Fruit fly (Drosophila melanogaster) whole organism, embryonic: Measurements from ENCODE around the gene CG10347.

ENCODE experiments used
- Adf1 ChIP-seq: fragments of 200-800 bp; sonication (Bioruptor generic); IDR thresholded peaks from 2 replicates; pipeline ENCODE4 v1.3.6; 2022; ENCODE audit warnings: missing biosample characterization, missing genetic modification characterization
- Atf-2 ChIP-seq: fragments of 200-800 bp; sonication (Bioruptor generic); optimal IDR thresholded peaks from 2 replicates; lab custom pipeline; 2016; ENCODE audit warnings: missing biosample characterization, missing genetic modification characterization
- CG10431 ChIP-seq: fragments of 200-800 bp; sonication (Bioruptor generic); optimal IDR thresholded peaks from 3 replicates; lab custom pipeline; 2018; ENCODE audit warnings: missing biosample characterization, mild to moderate bottlenecking, missing genetic modification characterization
- CG10565 ChIP-seq: fragments of 200-800 bp; sonication (Bioruptor generic); optimal IDR thresholded peaks from 3 replicates; lab custom pipeline; 2016; ENCODE audit warnings: missing biosample characterization, mild to moderate bottlenecking, missing genetic modification characterization
- CG11247 ChIP-seq: fragments of 200-800 bp; sonication (Bioruptor generic); IDR thresholded peaks from 2 replicates; pipeline ENCODE4 v1.3.6; 2022; ENCODE audit warnings: missing biosample characterization, missing genetic modification characterization
- CG11560 ChIP-seq: fragments of 200-800 bp; sonication (Bioruptor generic); IDR thresholded peaks from 3 replicates; pipeline ENCODE4 v1.3.6; 2022; ENCODE audit warnings: missing biosample characterization, missing genetic modification characterization
- CG12071 ChIP-seq: fragments of 200-800 bp; sonication (Bioruptor generic); optimal IDR thresholded peaks from 3 replicates; lab custom pipeline; 2018; ENCODE audit warnings: missing biosample characterization, mild to moderate bottlenecking, missing genetic modification characterization
- CG14667 ChIP-seq: fragments of 200-800 bp; sonication (Bioruptor generic); IDR thresholded peaks from 2 replicates; pipeline ENCODE4 v1.3.6; 2022; ENCODE audit warnings: missing biosample characterization, missing genetic modification characterization
- CG30431 ChIP-seq: fragments of 200-800 bp; sonication (Bioruptor generic); optimal IDR thresholded peaks from 2 replicates; lab custom pipeline; 2017; ENCODE audit warnings: missing biosample characterization, missing genetic modification characterization
- CG4328 ChIP-seq: fragments of 200-800 bp; sonication (Bioruptor generic); optimal IDR thresholded peaks from 3 replicates; lab custom pipeline; 2017; ENCODE audit warnings: missing biosample characterization, missing genetic modification reagents, missing genetic modification characterization
- CG4404 ChIP-seq: fragments of 200-800 bp; sonication (Bioruptor generic); IDR thresholded peaks from 2 replicates; pipeline ENCODE4 v1.3.6; 2022; ENCODE audit warnings: missing biosample characterization, missing genetic modification characterization
- CG7928 ChIP-seq: fragments of 200-800 bp; sonication (Bioruptor generic); optimal IDR thresholded peaks from 2 replicates; lab custom pipeline; 2017; ENCODE audit warnings: missing biosample characterization, mild to moderate bottlenecking, missing genetic modification characterization
- CG9876 ChIP-seq: fragments of 200-800 bp; sonication (Bioruptor generic); optimal IDR thresholded peaks from 2 replicates; lab custom pipeline; 2016; ENCODE audit warnings: missing biosample characterization, missing genetic modification characterization
- CG9932 ChIP-seq: fragments of 200-800 bp; sonication (Bioruptor generic); IDR thresholded peaks from 2 replicates; pipeline ENCODE4 v1.3.6; 2022; ENCODE audit warnings: missing biosample characterization, missing genetic modification characterization
- CHES-1-like ChIP-seq: fragments of 200-800 bp; sonication (Bioruptor generic); optimal IDR thresholded peaks from 2 replicates; lab custom pipeline; 2016; ENCODE audit warnings: missing biosample characterization, missing genetic modification characterization
- Deaf1 ChIP-seq: fragments of 200-800 bp; optimal IDR thresholded peaks from 3 replicates; lab custom pipeline; 2019; ENCODE audit warnings: missing biosample characterization, mild to moderate bottlenecking, missing genetic modification characterization, moderate library complexity
- Drgx ChIP-seq: fragments of 200-800 bp; sonication (Bioruptor generic); IDR thresholded peaks from 2 replicates; pipeline ENCODE4 v1.3.6; 2022; ENCODE audit warnings: missing biosample characterization, missing genetic modification characterization
- Elba2 ChIP-seq: fragments of 200-800 bp; sonication (Bioruptor generic); optimal IDR thresholded peaks from 3 replicates; lab custom pipeline; 2016; ENCODE audit warnings: missing biosample characterization, missing genetic modification characterization
- HLH3B ChIP-seq: fragments of 200-800 bp; sonication (Bioruptor generic); IDR thresholded peaks from 2 replicates; pipeline ENCODE4 v1.3.6; 2022; ENCODE audit warnings: missing biosample characterization, missing genetic modification characterization
- Hmx ChIP-seq: fragments of 200-800 bp; sonication (Bioruptor generic); optimal IDR thresholded peaks from 2 replicates; lab custom pipeline; 2016; ENCODE audit warnings: missing biosample characterization, missing genetic modification characterization
- Hr39 ChIP-seq: fragments of >200 bp; optimal IDR thresholded peaks from 2 replicates; lab custom pipeline; 2017
- Max ChIP-seq: fragments of 200-800 bp; sonication (Bioruptor generic); optimal IDR thresholded peaks from 2 replicates; lab custom pipeline; 2016; ENCODE audit warnings: missing biosample characterization, mild to moderate bottlenecking, missing genetic modification characterization
- NfI ChIP-seq: fragments of 200-800 bp; sonication (Bioruptor generic); optimal IDR thresholded peaks from 3 replicates; lab custom pipeline; 2018; ENCODE audit warnings: missing biosample characterization, mild to moderate bottlenecking, missing genetic modification characterization, moderate library complexity
- Vsx1 ChIP-seq: fragments of 200-800 bp; sonication (Bioruptor generic); optimal IDR thresholded peaks from 2 replicates; lab custom pipeline; 2017; ENCODE audit warnings: missing biosample characterization, mild to moderate bottlenecking, missing genetic modification characterization, missing genetic modification reagents
- bigmax ChIP-seq: fragments of 200-800 bp; sonication (Bioruptor generic); optimal IDR thresholded peaks from 2 replicates; lab custom pipeline; 2018; ENCODE audit warnings: missing biosample characterization, mild to moderate bottlenecking, missing genetic modification characterization
- btn ChIP-seq: fragments of 200-800 bp; sonication (Bioruptor generic); optimal IDR thresholded peaks from 2 replicates; lab custom pipeline; 2016; ENCODE audit warnings: missing biosample characterization, missing genetic modification characterization
- cato ChIP-seq: fragments of 200-800 bp; sonication (Bioruptor generic); optimal IDR thresholded peaks from 2 replicates; lab custom pipeline; 2016; ENCODE audit warnings: missing biosample characterization, missing genetic modification characterization, borderline replicate concordance
- corto ChIP-seq: fragments of 200-800 bp; sonication (Bioruptor generic); optimal IDR thresholded peaks from 2 replicates; lab custom pipeline; 2016; ENCODE audit warnings: missing biosample characterization, mild to moderate bottlenecking, missing genetic modification characterization, moderate library complexity
- disco-r ChIP-seq: fragments of 200-800 bp; sonication (Bioruptor generic); optimal IDR thresholded peaks from 2 replicates; lab custom pipeline; 2016; ENCODE audit warnings: missing biosample characterization, missing genetic modification characterization
- eyg ChIP-seq: fragments of 200-800 bp; sonication (Bioruptor generic); optimal IDR thresholded peaks from 3 replicates; lab custom pipeline; 2016; ENCODE audit warnings: missing biosample characterization, missing genetic modification characterization
- fd64A ChIP-seq: fragments of 200-800 bp; sonication (Bioruptor generic); optimal IDR thresholded peaks from 3 replicates; lab custom pipeline; 2018; ENCODE audit warnings: missing biosample characterization, mild to moderate bottlenecking, missing genetic modification characterization
- fru ChIP-seq: fragments of >200 bp; optimal IDR thresholded peaks from 2 replicates; lab custom pipeline; 2017
- hbn ChIP-seq: fragments of 200-800 bp; sonication (Bioruptor generic); IDR thresholded peaks from 2 replicates; pipeline ENCODE4 v1.3.6; 2022; ENCODE audit warnings: missing biosample characterization, missing genetic modification characterization; ENCODE audit not compliant: partially characterized antibody
- jing ChIP-seq: fragments of 200-800 bp; sonication (Bioruptor generic); optimal IDR thresholded peaks from 2 replicates; lab custom pipeline; 2018; ENCODE audit warnings: missing biosample characterization, mild to moderate bottlenecking, missing genetic modification characterization
- jumu ChIP-seq: fragments of 200-800 bp; sonication (Bioruptor generic); optimal IDR thresholded peaks from 3 replicates; lab custom pipeline; 2016; ENCODE audit warnings: missing biosample characterization, missing genetic modification characterization
- ken ChIP-seq: fragments of 200-800 bp; sonication (Bioruptor generic); IDR thresholded peaks from 3 replicates; pipeline ENCODE4 v1.3.6; 2022; ENCODE audit warnings: missing biosample characterization, missing genetic modification characterization
- klu ChIP-seq: fragments of 200-800 bp; sonication (Bioruptor generic); IDR thresholded peaks from 2 replicates; pipeline ENCODE4 v1.3.6; 2022; ENCODE audit warnings: missing biosample characterization, missing genetic modification characterization
- knrl ChIP-seq: fragments of 200-800 bp; sonication (Bioruptor generic); IDR thresholded peaks from 3 replicates; pipeline ENCODE4 v1.3.6; 2022; ENCODE audit warnings: missing biosample characterization, missing genetic modification characterization; ENCODE audit not compliant: partially characterized antibody
- maf-S ChIP-seq: fragments of 200-800 bp; sonication (Bioruptor generic); optimal IDR thresholded peaks from 2 replicates; lab custom pipeline; 2016; ENCODE audit warnings: missing biosample characterization, missing genetic modification characterization
- nau ChIP-seq: fragments of 200-800 bp; sonication (Bioruptor generic); optimal IDR thresholded peaks from 3 replicates; lab custom pipeline; 2017; ENCODE audit warnings: missing biosample characterization, mild to moderate bottlenecking, missing genetic modification characterization, missing genetic modification reagents
- nmo ChIP-seq: fragments of 200-800 bp; sonication (Bioruptor generic); optimal IDR thresholded peaks from 2 replicates; lab custom pipeline; 2018; ENCODE audit warnings: missing biosample characterization, mild to moderate bottlenecking, missing genetic modification characterization, moderate library complexity
- phol ChIP-seq: fragments of 200-800 bp; sonication (Bioruptor generic); optimal IDR thresholded peaks from 3 replicates; lab custom pipeline; 2018; ENCODE audit warnings: missing biosample characterization, mild to moderate bottlenecking, missing genetic modification characterization, moderate library complexity
- pnt ChIP-seq: fragments of 200-800 bp; sonication (Bioruptor generic); optimal IDR thresholded peaks from 3 replicates; lab custom pipeline; 2016; ENCODE audit warnings: missing biosample characterization, missing genetic modification characterization
- sim ChIP-seq: fragments of 200-800 bp; sonication (Bioruptor generic); IDR thresholded peaks from 2 replicates; pipeline ENCODE4 v1.3.6; 2022; ENCODE audit warnings: missing biosample characterization, missing genetic modification characterization
- sob ChIP-seq: fragments of 200-800 bp; sonication (Bioruptor generic); IDR thresholded peaks from 2 replicates; pipeline ENCODE4 v1.3.6; 2022; ENCODE audit warnings: missing biosample characterization, missing genetic modification characterization
- sr ChIP-seq: fragments of 200-800 bp; sonication (Bioruptor generic); IDR thresholded peaks from 3 replicates; pipeline ENCODE4 v1.3.6; 2022; ENCODE audit warnings: missing biosample characterization, missing genetic modification characterization
- tin ChIP-seq: fragments of 200-800 bp; sonication (Bioruptor generic); optimal IDR thresholded peaks from 3 replicates; lab custom pipeline; 2016; ENCODE audit warnings: missing biosample characterization, missing genetic modification characterization
- ttk ChIP-seq: fragments of 200-800 bp; sonication (Bioruptor generic); IDR thresholded peaks from 2 replicates; pipeline ENCODE4 v2.1.2; 2022; ENCODE audit warnings: missing biosample characterization, missing genetic modification characterization
- tup ChIP-seq: fragments of 200-800 bp; sonication (Bioruptor generic); optimal IDR thresholded peaks from 2 replicates; lab custom pipeline; 2016; ENCODE audit warnings: missing biosample characterization, mild to moderate bottlenecking, missing genetic modification characterization, moderate library complexity
- twi ChIP-seq: fragments of 200-800 bp; optimal IDR thresholded peaks from 2 replicates; lab custom pipeline; 2019; ENCODE audit warnings: missing biosample characterization, mild to moderate bottlenecking, missing genetic modification characterization, moderate library complexity
- zf30C ChIP-seq: fragments of 200-800 bp; sonication (Bioruptor generic); optimal IDR thresholded peaks from 3 replicates; lab custom pipeline; 2018; ENCODE audit warnings: missing biosample characterization, mild to moderate bottlenecking, missing genetic modification characterization

Gene CG10347

DNA sequence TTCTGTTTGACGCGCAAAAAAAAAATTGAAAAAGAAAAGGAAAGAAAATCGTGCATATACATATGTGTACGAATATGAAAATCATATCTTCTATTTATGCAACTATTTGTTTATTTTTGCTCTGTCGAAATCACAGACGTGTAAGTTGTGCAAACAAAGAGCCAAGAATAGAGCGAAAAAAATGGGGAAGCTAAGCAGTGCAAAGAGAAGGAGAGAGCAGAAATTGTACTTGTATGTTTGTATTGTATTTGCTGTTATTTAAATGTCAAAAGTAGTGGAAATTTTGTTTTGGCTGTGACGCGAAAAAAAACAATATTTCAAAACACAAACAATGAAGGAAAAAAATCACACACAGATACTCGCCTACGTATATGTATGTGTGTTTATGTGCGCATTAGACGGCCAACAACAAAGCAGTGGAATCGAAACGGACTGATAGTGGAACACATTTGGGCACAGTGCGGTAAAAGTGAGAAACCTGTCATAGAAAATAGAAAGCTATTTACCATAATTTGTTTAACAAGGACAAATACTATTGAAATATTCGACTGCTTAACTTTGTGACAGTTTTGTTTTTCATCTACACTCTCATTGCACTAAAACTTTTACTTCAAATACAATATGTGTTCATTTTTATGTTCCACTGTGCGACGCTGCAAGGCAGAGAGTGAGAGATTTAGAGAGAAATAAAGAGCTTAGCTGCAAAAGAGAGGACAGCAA, 36.5 kb downstream of the CG10347 start (continued):
- TF ChIP-seq CHES-1-like (GFP tag; lab: Kevin White, UChicago) (peak; percentile 96), Vsx1 (GFP tag; lab: Kevin White, UChicago) (peak; percentile 89), Hmx (GFP tag; lab: Kevin White, UChicago) (peak; percentile 82), Elba2 (peak; percentile 21), sr (GFP tag; lab: Robert Waterston, UW) (peak; percentile 84), hbn (GFP tag; lab: Robert Waterston, UW) (no peak), CG9876 (GFP tag; lab: Kevin White, UChicago) (peak; percentile 84), zf30C (GFP tag; lab: Kevin White, UChicago) (no peak), bigmax (GFP tag; lab: Kevin White, UChicago) (no peak), Hr39 (lab: Kevin White, UChicago) (no peak), CG30431 (GFP tag; lab: Kevin White, UChicago) (peak; percentile 90), phol (peak; percentile 92), knrl (GFP tag; lab: Robert Waterston, UW) (peak; percentile 57; the same call in 2 of the 3 replicates), cato (GFP tag; lab: Kevin White, UChicago) (peak; percentile 85), CG12071 (GFP tag; lab: Kevin White, UChicago) (peak; percentile 94), jumu (peak; percentile 96), CG4404 (peak; percentile 82), klu (GFP tag; lab: Robert Waterston, UW) (peak; percentile 82), sim (GFP tag; lab: Robert Waterston, UW) (peak; percentile 88), ttk (GFP tag; lab: Robert Waterston, UW) (peak; percentile 90), CG9932 (peak; percentile 84), nau (GFP tag; lab: Kevin White, UChicago) (peak; percentile 93), btn (peak; percentile 90), CG10431 (GFP tag; lab: Kevin White, UChicago) (peak; percentile 66), disco-r (peak; percentile 89), jing (GFP tag; lab: Kevin White, UChicago) (peak; percentile 88), tin (GFP tag; lab: Kevin White, UChicago) (peak; percentile 91), CG7928 (GFP tag; lab: Kevin White, UChicago) (peak; percentile 48), Drgx (peak; percentile 98), tup (GFP tag; lab: Kevin White, UChicago) (peak; percentile 72), Atf-2 (peak; percentile 96), Max (GFP tag; lab: Kevin White, UChicago) (peak; percentile 88), corto (GFP tag; lab: Kevin White, UChicago) (peak; percentile 90), nmo (GFP tag; lab: Kevin White, UChicago) (peak; percentile 95), NfI (peak; percentile 93), fd64A (GFP tag; lab: Kevin White, UChicago) (peak; percentile 88), CG14667 (GFP tag; lab: Robert Waterston, UW) (peak; percentile 92), maf-S (GFP tag; lab: Kevin White, UChicago) (peak; percentile 94), twi (tag; lab: Kevin White, UChicago) (peak; percentile 73), pnt (GFP tag; lab: Kevin White, UChicago) (peak; percentile 93), ken (GFP tag; lab: Robert Waterston, UW) (peak; percentile 95), sob (GFP tag; lab: Robert Waterston, UW) (peak; percentile 94), Deaf1 (tag; lab: Kevin White, UChicago) (peak; percentile 72), CG11247 (GFP tag; lab: Robert Waterston, UW) (peak; percentile 92), Adf1 (GFP tag; lab: Robert Waterston, UW) (peak; percentile 66), eyg (GFP tag; lab: Kevin White, UChicago) (peak; percentile 89), CG11560 (tag; lab: Robert Waterston, UW) (peak; percentile 68; the same call in 2 of the 3 replicates), CG10565 (peak; percentile 77), CG4328 (GFP tag; lab: Kevin White, UChicago) (peak; percentile 86), HLH3B (peak; percentile 96), fru (lab: Kevin White, UChicago) (no peak)
